Worm (Caenorhabditis elegans) whole organism, young adult: ENCODE results near the gene F59A6.10.

Experiments
- B0261.1 ChIP-seq: sonication (generic microtip); optimal IDR thresholded peaks from 2 replicates; lab custom pipeline; 2016; ENCODE audit warnings: mild to moderate bottlenecking, missing genetic modification characterization, moderate library complexity, missing compliant biosample characterization
- F10E7.11 ChIP-seq: sonication (generic microtip); optimal IDR thresholded peaks from 2 replicates; lab custom pipeline; 2017; ENCODE audit warnings: mild to moderate bottlenecking, missing genetic modification characterization, moderate library complexity, missing compliant biosample characterization
- F23B12.7 ChIP-seq: sonication (generic microtip); optimal IDR thresholded peaks from 2 replicates; lab custom pipeline; 2017; ENCODE audit warnings: missing genetic modification characterization, mild to moderate bottlenecking, missing compliant biosample characterization, antibody characterized with exemption, moderate library complexity; ENCODE audit not compliant: insufficient read depth
- F55B11.4 ChIP-seq: sonication (generic microtip); optimal IDR thresholded peaks from 2 replicates; lab custom pipeline; 2016; ENCODE audit warnings: missing compliant biosample characterization, missing genetic modification characterization, borderline replicate concordance; ENCODE audit not compliant: insufficient read depth
- K11D2.4 ChIP-seq: fragments of 200-800 bp; sonication (Bioruptor generic); IDR thresholded peaks from 2 replicates; pipeline ENCODE4 v1.3.6; 2022; ENCODE audit warnings: missing genetic modification reagents, missing genetic modification characterization, missing compliant biosample characterization
- Y53G8AR.9 ChIP-seq: fragments of 200-800 bp; sonication (Bioruptor generic); conservative IDR thresholded peaks from 2 replicates; pipeline ENCODE4 v1.3.6; 2022; ENCODE audit warnings: missing genetic modification reagents, missing genetic modification characterization, missing compliant biosample characterization
- Y56A3A.18 ChIP-seq: fragments of 200-800 bp; sonication (Bioruptor generic); IDR thresholded peaks from 2 replicates; pipeline ENCODE4 v1.3.6; 2022; ENCODE audit warnings: missing genetic modification reagents, missing genetic modification characterization, missing compliant biosample characterization
- ZK185.1 ChIP-seq: sonication (generic microtip); optimal IDR thresholded peaks from 2 replicates; lab custom pipeline; 2016; ENCODE audit warnings: mild to moderate bottlenecking, missing genetic modification characterization, missing compliant biosample characterization; ENCODE audit not compliant: poor library complexity, severe bottlenecking
- akir-1 ChIP-seq: fragments of 200-800 bp; sonication (Bioruptor generic); optimal IDR thresholded peaks from 2 replicates; lab custom pipeline; 2018; ENCODE audit warnings: mild to moderate bottlenecking, missing genetic modification characterization, moderate library complexity, missing compliant biosample characterization
- aptf-3 ChIP-seq: fragments of 200-800 bp; sonication (Bioruptor generic); IDR thresholded peaks from 2 replicates; pipeline ENCODE4 v1.3.6; 2022; ENCODE audit warnings: missing genetic modification characterization, missing compliant biosample characterization
- athp-1 ChIP-seq: sonication (generic microtip); optimal IDR thresholded peaks from 2 replicates; lab custom pipeline; 2017; ENCODE audit warnings: mild to moderate bottlenecking, missing genetic modification characterization, missing compliant biosample characterization
- attf-3 ChIP-seq: fragments of 200-800 bp; sonication (Bioruptor generic); conservative IDR thresholded peaks from 2 replicates; pipeline ENCODE4 v1.3.6; 2022; ENCODE audit warnings: missing genetic modification reagents, missing genetic modification characterization, missing compliant biosample characterization
- attf-6 ChIP-seq: fragments of 200-800 bp; sonication (Bioruptor generic); IDR thresholded peaks from 2 replicates; pipeline ENCODE4 v1.3.6; 2022; ENCODE audit warnings: missing genetic modification reagents, missing genetic modification characterization, missing compliant biosample characterization
- bed-1 ChIP-seq: fragments of 200-800 bp; sonication (Bioruptor generic); IDR thresholded peaks from 2 replicates; pipeline ENCODE4 v1.3.6; 2022; ENCODE audit warnings: missing genetic modification reagents, missing genetic modification characterization, missing compliant biosample characterization
- cebp-2 ChIP-seq: fragments of 200-800 bp; sonication (Bioruptor generic); IDR thresholded peaks from 2 replicates; pipeline ENCODE4 v1.3.6; 2022; ENCODE audit warnings: missing genetic modification characterization, missing compliant biosample characterization
- ceh-40 ChIP-seq: fragments of 200-800 bp; sonication (Bioruptor generic); IDR thresholded peaks from 2 replicates; pipeline ENCODE4 v1.3.6; 2022; ENCODE audit warnings: missing genetic modification characterization, missing compliant biosample characterization
- ceh-58 ChIP-seq: fragments of 200-800 bp; sonication (Bioruptor generic); IDR thresholded peaks from 2 replicates; pipeline ENCODE4 v1.3.6; 2022; ENCODE audit warnings: missing genetic modification characterization, missing compliant biosample characterization
- die-1 ChIP-seq: sonication (generic microtip); optimal IDR thresholded peaks from 2 replicates; lab custom pipeline; 2016; ENCODE audit warnings: missing genotype, mild to moderate bottlenecking, missing genetic modification characterization, missing compliant biosample characterization
- dox-1 ChIP-seq: fragments of 200-800 bp; sonication (Bioruptor generic); IDR thresholded peaks from 2 replicates; pipeline ENCODE4 v1.3.6; 2022; ENCODE audit warnings: missing genetic modification reagents, missing genetic modification characterization, missing compliant biosample characterization
- egrh-3 ChIP-seq: fragments of 200-800 bp; sonication (Bioruptor generic); IDR thresholded peaks from 2 replicates; pipeline ENCODE4 v1.3.6; 2022; ENCODE audit warnings: missing genetic modification reagents, missing genetic modification characterization, missing compliant biosample characterization
- hlh-12 ChIP-seq: sonication (generic microtip); optimal IDR thresholded peaks from 2 replicates; lab custom pipeline; 2016; ENCODE audit warnings: missing genetic modification characterization, missing compliant biosample characterization
- hmg-1.2 ChIP-seq: fragments of 200-800 bp; sonication (Bioruptor generic); IDR thresholded peaks from 2 replicates; pipeline ENCODE4 v1.3.6; 2022; ENCODE audit warnings: missing genetic modification reagents, missing genetic modification characterization, missing compliant biosample characterization
- hmg-20 ChIP-seq: fragments of 200-800 bp; sonication (Bioruptor generic); IDR thresholded peaks from 2 replicates; pipeline ENCODE4 v1.3.6; 2022; ENCODE audit warnings: missing genetic modification reagents, missing genetic modification characterization, missing compliant biosample characterization
- hrde-1 ChIP-seq: sonication (generic microtip); optimal IDR thresholded peaks from 2 replicates; lab custom pipeline; 2016; ENCODE audit warnings: missing genetic modification characterization, mild to moderate bottlenecking, missing compliant biosample characterization, moderate library complexity, missing genotype, missing genetic modification reagents, borderline replicate concordance
- hsf-1 ChIP-seq: fragments of 200-800 bp; sonication (Bioruptor generic); IDR thresholded peaks from 2 replicates; pipeline ENCODE4 v1.3.6; 2022; ENCODE audit warnings: missing genetic modification reagents, missing genetic modification characterization, missing compliant biosample characterization
- let-526 ChIP-seq: fragments of 200-800 bp; sonication (Bioruptor generic); IDR thresholded peaks from 2 replicates; pipeline ENCODE4 v1.3.6; 2022; ENCODE audit warnings: missing genetic modification reagents, missing genetic modification characterization, missing compliant biosample characterization
- lin-54 ChIP-seq: fragments of 200-800 bp; sonication (Bioruptor generic); optimal IDR thresholded peaks from 2 replicates; lab custom pipeline; 2018; ENCODE audit warnings: mild to moderate bottlenecking, missing genetic modification characterization, missing compliant biosample characterization
- lsy-27 ChIP-seq: sonication (generic microtip); optimal IDR thresholded peaks from 2 replicates; lab custom pipeline; 2017; ENCODE audit warnings: missing genetic modification characterization, mild to moderate bottlenecking, missing compliant biosample characterization, antibody characterized with exemption, missing genotype, borderline replicate concordance; ENCODE audit not compliant: insufficient read depth
- madf-3 ChIP-seq: fragments of 200-800 bp; sonication (Bioruptor generic); IDR thresholded peaks from 2 replicates; pipeline ENCODE4 v1.3.6; 2022; ENCODE audit warnings: missing genetic modification reagents, missing genetic modification characterization, missing compliant biosample characterization
- nfya-1 ChIP-seq: sonication (generic microtip); optimal IDR thresholded peaks from 2 replicates; lab custom pipeline; 2017; ENCODE audit warnings: antibody characterized with exemption, missing compliant biosample characterization, missing genetic modification characterization, borderline replicate concordance; ENCODE audit not compliant: insufficient read depth
- nfya-2 ChIP-seq: fragments of 200-800 bp; sonication (Bioruptor generic); IDR thresholded peaks from 2 replicates; pipeline ENCODE4 v1.3.6; 2022; ENCODE audit warnings: missing genetic modification reagents, missing genetic modification characterization, missing compliant biosample characterization
- nhr-120 ChIP-seq: fragments of 200-800 bp; sonication (Bioruptor generic); IDR thresholded peaks from 2 replicates; pipeline ENCODE4 v1.3.6; 2022; ENCODE audit warnings: missing genetic modification characterization, missing compliant biosample characterization
- nhr-27 ChIP-seq: fragments of 200-800 bp; sonication (Bioruptor generic); optimal IDR thresholded peaks from 2 replicates; lab custom pipeline; 2018; ENCODE audit warnings: mild to moderate bottlenecking, missing genetic modification characterization, moderate library complexity, missing compliant biosample characterization
- rcor-1 ChIP-seq: fragments of 200-800 bp; sonication (Bioruptor generic); IDR thresholded peaks from 2 replicates; pipeline ENCODE4 v1.3.6; 2022; ENCODE audit warnings: missing genetic modification reagents, missing genetic modification characterization, missing compliant biosample characterization
- rec-8 ChIP-seq, 2 experiments: sonication (generic microtip); optimal IDR thresholded peaks; 2 replicates each; lab custom pipeline; 2016; ENCODE audit warnings: mild to moderate bottlenecking in 2 of 2, missing genetic modification characterization in 2 of 2, missing genetic modification reagents in 2 of 2, missing genotype in 2 of 2, missing biosample characterization in 1 of 2, missing compliant biosample characterization in 1 of 2, moderate library complexity in 1 of 2
- somi-1 ChIP-seq: fragments of 200-800 bp; sonication (Bioruptor generic); optimal IDR thresholded peaks from 2 replicates; lab custom pipeline; 2018; ENCODE audit warnings: mild to moderate bottlenecking, missing genetic modification characterization, missing compliant biosample characterization
- tbx-9 ChIP-seq: sonication (generic microtip); optimal IDR thresholded peaks from 2 replicates; lab custom pipeline; 2016; ENCODE audit warnings: borderline replicate concordance, missing genetic modification characterization, inconsistent platforms, missing compliant biosample characterization
- unc-130 ChIP-seq: sonication (generic microtip); optimal IDR thresholded peaks from 2 replicates; lab custom pipeline; 2016; ENCODE audit warnings: missing genetic modification reagents, missing genetic modification characterization, missing compliant biosample characterization
- unc-62 ChIP-seq: fragments of 150-350 bp; optimal IDR thresholded peaks from 2 replicates; lab custom pipeline; 2014; ENCODE audit warnings: missing biosample characterization, missing genetic modification reagents, missing genetic modification characterization
- ztf-28 ChIP-seq: fragments of 200-800 bp; sonication (Bioruptor generic); IDR thresholded peaks from 2 replicates; pipeline ENCODE4 v1.3.6; 2022; ENCODE audit warnings: missing genetic modification reagents, missing genetic modification characterization, missing compliant biosample characterization
- ztf-3 ChIP-seq: fragments of 200-800 bp; sonication (Bioruptor generic); optimal IDR thresholded peaks from 2 replicates; lab custom pipeline; 2018; ENCODE audit warnings: mild to moderate bottlenecking, missing genetic modification characterization, missing compliant biosample characterization

F59A6.10 gene

ce11 chrII:4987257-4987656 lies 16.5 kb upstream of the F59A6.10 start (continued):
- no peak for TF ChIP-seq Y53G8AR.9 (GFP tag; lab: Robert Waterston, UW)
- no peak for TF ChIP-seq lin-54
- TF ChIP-seq K11D2.4 (GFP tag; lab: Robert Waterston, UW): no peak
- no peak for TF ChIP-seq nhr-27
- no peak for TF ChIP-seq ceh-58 (GFP tag; lab: Robert Waterston, UW)

- TF ChIP-seq die-1 (tag; lab: Kevin White, UChicago) (no peak), aptf-3 (GFP tag; lab: Robert Waterston, UW) (0 out of 2 replicates have a peak, but pooled peaks have one; percentile 33), lin-54 (no peak), nhr-120 (GFP tag; lab: Robert Waterston, UW) (no peak), egrh-3 (GFP tag; lab: Robert Waterston, UW) (no peak), hrde-1 (tag; lab: Kevin White, UChicago) (no peak)
Measured at ce11 chrII:4989802-4990201, 14.0 kb upstream of the F59A6.10 start, which contains the start of gene T27F7.12. Gene T27F7.12, plus strand, starts transcription at chrII:4990102.

ce11 chrII:4992977-4993376 lies 10.8 kb upstream of the F59A6.10 start, which contains the start of gene pigb-1:
Gene pigb-1, minus strand, starts transcription at chrII:4993077.
- 0 out of 2 replicates have a peak, but pooled peaks have one; percentile 11 for TF ChIP-seq madf-3 (GFP tag; lab: Robert Waterston, UW)
- TF ChIP-seq rcor-1 (GFP tag; lab: Robert Waterston, UW): no peak
- no peak for TF ChIP-seq akir-1 (GFP tag; lab: Kevin White, UChicago)
- no peak for TF ChIP-seq F55B11.4 (tag; lab: Kevin White, UChicago)

ce11 chrII:4993530-4994192 lies 10.1 kb upstream of the F59A6.10 start, which contains the start of the genes eif-1 and vps-24:
Gene eif-1, minus strand, starts transcription at chrII:4993580.
Gene vps-24, plus strand, starts transcription at chrII:4993998.
- no peak for TF ChIP-seq hlh-12 (tag; lab: Kevin White, UChicago)
- TF ChIP-seq athp-1: no peak
- peak; percentile 5 for TF ChIP-seq lin-54
- peak; percentile 80 for TF ChIP-seq dox-1 (GFP tag; lab: Robert Waterston, UW)
- TF ChIP-seq ceh-40 (GFP tag; lab: Robert Waterston, UW): no peak
- TF ChIP-seq attf-3 (GFP tag; lab: Robert Waterston, UW): no peak
- no peak for TF ChIP-seq Y56A3A.18 (GFP tag; lab: Robert Waterston, UW)
- TF ChIP-seq B0261.1: no peak
- no peak for TF ChIP-seq bed-1 (GFP tag; lab: Robert Waterston, UW)
- no peak for TF ChIP-seq ZK185.1 (tag; lab: Kevin White, UChicago)
- TF ChIP-seq unc-130 (GFP tag; lab: Kevin White, UChicago): peak; percentile 7
- no peak for TF ChIP-seq unc-62 (GFP tag; lab: Kevin White, UChicago)
- no peak for TF ChIP-seq ztf-3
- no peak for TF ChIP-seq attf-6 (GFP tag; lab: Robert Waterston, UW)
- TF ChIP-seq hmg-20 (GFP tag; lab: Robert Waterston, UW): no peak
- TF ChIP-seq cebp-2 (GFP tag; lab: Robert Waterston, UW): no peak
- no peak for TF ChIP-seq tbx-9 (tag; lab: Kevin White, UChicago)
- no peak for TF ChIP-seq hsf-1
- peak; percentile 12 for TF ChIP-seq F23B12.7
- no peak for TF ChIP-seq lsy-27 (tag; lab: Kevin White, UChicago)
- no peak for TF ChIP-seq nfya-2 (GFP tag; lab: Robert Waterston, UW)
- no peak for TF ChIP-seq rec-8 (tag; optimal IDR thresholded peaks at IDR 0.05; lab: Kevin White, UChicago)
- no peak for TF ChIP-seq aptf-3 (GFP tag; lab: Robert Waterston, UW)
- TF ChIP-seq rcor-1 (GFP tag; lab: Robert Waterston, UW): no peak
- no peak for TF ChIP-seq hmg-1.2 (GFP tag; lab: Robert Waterston, UW)
- TF ChIP-seq nfya-1 (tag; lab: Kevin White, UChicago): no peak
- TF ChIP-seq somi-1 (GFP tag; lab: Kevin White, UChicago): no peak
- no peak for TF ChIP-seq ztf-28
- TF ChIP-seq let-526: no peak
- no peak for TF ChIP-seq F10E7.11 (tag; lab: Kevin White, UChicago)
